Fruit fly (Drosophila melanogaster) whole organism, embryonic: ENCODE results near the gene CG4576.

Experiments used
- CG10209 ChIP-seq: fragments of 200-800 bp; sonication (Bioruptor generic); optimal IDR thresholded peaks from 3 replicates; lab custom pipeline; 2017; ENCODE audit warnings: missing biosample characterization, mild to moderate bottlenecking, missing genetic modification characterization, missing genetic modification reagents
- CG10274 ChIP-seq: fragments of 200-800 bp; sonication (Bioruptor generic); optimal IDR thresholded peaks from 3 replicates; lab custom pipeline; 2017; ENCODE audit warnings: missing biosample characterization, mild to moderate bottlenecking, missing genetic modification characterization
- CG11695 ChIP-seq: fragments of 200-800 bp; sonication (Bioruptor generic); IDR thresholded peaks from 3 replicates; pipeline ENCODE4 v1.3.6; 2022; ENCODE audit warnings: missing biosample characterization, missing genetic modification characterization
- CG12155 ChIP-seq: fragments of 200-800 bp; sonication (Bioruptor generic); optimal IDR thresholded peaks from 3 replicates; lab custom pipeline; 2016; ENCODE audit warnings: missing biosample characterization, missing genetic modification characterization
- CG1233 ChIP-seq: fragments of 200-800 bp; sonication (Bioruptor generic); optimal IDR thresholded peaks from 4 replicates; lab custom pipeline; 2018; ENCODE audit warnings: missing biosample characterization, mild to moderate bottlenecking, missing genetic modification characterization
- CG13894 ChIP-seq: fragments of 200-800 bp; sonication (Bioruptor generic); optimal IDR thresholded peaks from 3 replicates; lab custom pipeline; 2018; ENCODE audit warnings: missing biosample characterization, mild to moderate bottlenecking, missing genetic modification characterization, moderate library complexity
- CG14014 ChIP-seq: fragments of 200-800 bp; sonication (Bioruptor generic); IDR thresholded peaks from 2 replicates; pipeline ENCODE4 v1.3.6; 2022; ENCODE audit warnings: missing biosample characterization, missing genetic modification characterization
- CG15601 ChIP-seq: fragments of 200-800 bp; sonication (Bioruptor generic); optimal IDR thresholded peaks from 3 replicates; lab custom pipeline; 2019; ENCODE audit warnings: missing biosample characterization, mild to moderate bottlenecking, missing genetic modification characterization, moderate library complexity
- CG15696 ChIP-seq: fragments of 200-800 bp; sonication (Bioruptor generic); optimal IDR thresholded peaks from 2 replicates; lab custom pipeline; 2019; ENCODE audit warnings: missing biosample characterization, mild to moderate bottlenecking, missing genetic modification characterization, moderate library complexity
- CG1602 ChIP-seq: fragments of 200-800 bp; sonication (Bioruptor generic); optimal IDR thresholded peaks from 3 replicates; lab custom pipeline; 2016; ENCODE audit warnings: missing biosample characterization, missing genetic modification characterization
- CG16813 ChIP-seq: fragments of 200-800 bp; sonication (Bioruptor generic); IDR thresholded peaks from 3 replicates; pipeline ENCODE4 v1.3.6; 2022; ENCODE audit warnings: missing biosample characterization, missing genetic modification characterization; ENCODE audit not compliant: partially characterized antibody
- CG17912 ChIP-seq: fragments of 200-800 bp; sonication (Bioruptor generic); optimal IDR thresholded peaks from 2 replicates; lab custom pipeline; 2018; ENCODE audit warnings: missing biosample characterization, mild to moderate bottlenecking, missing genetic modification characterization
- CG1792 ChIP-seq: fragments of 200-800 bp; sonication (Bioruptor generic); optimal IDR thresholded peaks from 2 replicates; lab custom pipeline; 2016; ENCODE audit warnings: missing biosample characterization, missing genetic modification characterization
- CG2116 ChIP-seq: fragments of 200-800 bp; sonication (Bioruptor generic); optimal IDR thresholded peaks from 3 replicates; lab custom pipeline; 2018; ENCODE audit warnings: missing biosample characterization, mild to moderate bottlenecking, missing genetic modification characterization
- CG2129 ChIP-seq: fragments of 200-800 bp; sonication (Bioruptor generic); IDR thresholded peaks from 2 replicates; pipeline ENCODE4 v1.3.6; 2022; ENCODE audit warnings: missing biosample characterization, missing genetic modification characterization; ENCODE audit not compliant: partially characterized antibody
- CG31388 ChIP-seq: fragments of 200-800 bp; sonication (Bioruptor generic); optimal IDR thresholded peaks from 2 replicates; lab custom pipeline; 2016; ENCODE audit warnings: missing biosample characterization, missing genetic modification characterization
- CG31441 ChIP-seq: fragments of 200-800 bp; sonication (Bioruptor generic); IDR thresholded peaks from 2 replicates; pipeline ENCODE4 v1.3.6; 2022; ENCODE audit warnings: missing biosample characterization, missing genetic modification characterization
- CG3163 ChIP-seq: fragments of 200-800 bp; sonication (Bioruptor generic); optimal IDR thresholded peaks from 3 replicates; lab custom pipeline; 2016; ENCODE audit warnings: missing biosample characterization, missing genetic modification characterization
- CG6765 ChIP-seq: fragments of 200-800 bp; sonication (Bioruptor generic); optimal IDR thresholded peaks from 3 replicates; lab custom pipeline; 2017; ENCODE audit warnings: missing biosample characterization, mild to moderate bottlenecking, missing genetic modification characterization
- CG6854 ChIP-seq: fragments of 200-800 bp; sonication (Bioruptor generic); optimal IDR thresholded peaks from 3 replicates; lab custom pipeline; 2017; ENCODE audit warnings: missing biosample characterization, mild to moderate bottlenecking, missing genetic modification characterization
- CG7556 ChIP-seq: fragments of 200-800 bp; sonication (Bioruptor generic); optimal IDR thresholded peaks from 2 replicates; lab custom pipeline; 2017; ENCODE audit warnings: missing biosample characterization, mild to moderate bottlenecking, missing genetic modification characterization
- CG8388 ChIP-seq: fragments of 200-800 bp; sonication (Bioruptor generic); optimal IDR thresholded peaks from 2 replicates; lab custom pipeline; 2019; ENCODE audit warnings: missing biosample characterization, mild to moderate bottlenecking, missing genetic modification characterization, moderate library complexity
- CG9215 ChIP-seq: fragments of 200-800 bp; sonication (Bioruptor generic); IDR thresholded peaks from 2 replicates; pipeline ENCODE4 v1.3.6; 2022; ENCODE audit warnings: missing biosample characterization, missing genetic modification characterization
- CTCF ChIP-seq: fragments of 200-800 bp; sonication (Bioruptor generic); optimal IDR thresholded peaks from 2 replicates; lab custom pipeline; 2017; ENCODE audit warnings: missing biosample characterization, mild to moderate bottlenecking, missing genetic modification characterization, moderate library complexity
- Dfd ChIP-seq, 2 experiments: fragments of >200 bp; optimal IDR thresholded peaks; 2 replicates each; lab custom pipeline; 2017; ENCODE audit warnings: missing biosample characterization in 2 of 2, missing genetic modification characterization in 2 of 2
- Kr ChIP-seq: fragments of 200-800 bp; sonication (Bioruptor generic); optimal IDR thresholded peaks from 2 replicates; lab custom pipeline; 2017; ENCODE audit warnings: missing biosample characterization, mild to moderate bottlenecking, missing genetic modification characterization
- Lpt ChIP-seq: fragments of >200 bp; optimal IDR thresholded peaks from 2 replicates; lab custom pipeline; 2018; ENCODE audit warnings: missing biosample characterization, missing genetic modification characterization
- MTF-1 ChIP-seq: fragments of 200-800 bp; sonication (Bioruptor generic); optimal IDR thresholded peaks from 2 replicates; lab custom pipeline; 2018; ENCODE audit warnings: missing biosample characterization, mild to moderate bottlenecking, missing genetic modification characterization, borderline replicate concordance
- Max ChIP-seq: fragments of 200-800 bp; sonication (Bioruptor generic); optimal IDR thresholded peaks from 2 replicates; lab custom pipeline; 2016; ENCODE audit warnings: missing biosample characterization, mild to moderate bottlenecking, missing genetic modification characterization
- Med ChIP-seq: fragments of 200-800 bp; sonication (Bioruptor generic); peaks from one replicate; lab custom pipeline; 2016; ENCODE audit warnings: missing biosample characterization, missing genetic modification characterization, mild to moderate bottlenecking, inconsistent platforms, moderate library complexity
- Meics ChIP-seq: fragments of 200-800 bp; sonication (Bioruptor generic); optimal IDR thresholded peaks from 2 replicates; lab custom pipeline; 2017; ENCODE audit warnings: missing biosample characterization, mild to moderate bottlenecking, missing genetic modification characterization
- NC2α ChIP-seq: fragments of 200-800 bp; sonication (Bioruptor generic); optimal IDR thresholded peaks from 2 replicates; lab custom pipeline; 2016; ENCODE audit warnings: missing biosample characterization, missing genetic modification characterization
- NC2β ChIP-seq: fragments of 200-800 bp; sonication (Bioruptor generic); optimal IDR thresholded peaks from 2 replicates; lab custom pipeline; 2016; ENCODE audit warnings: missing biosample characterization, missing genetic modification characterization
- Sry-δ ChIP-seq: fragments of 200-800 bp; sonication (Bioruptor generic); optimal IDR thresholded peaks from 2 replicates; lab custom pipeline; 2016; ENCODE audit warnings: missing biosample characterization, missing genetic modification characterization
- Ssrp ChIP-seq: fragments of 200-800 bp; sonication (Bioruptor generic); optimal IDR thresholded peaks from 2 replicates; lab custom pipeline; 2018; ENCODE audit warnings: missing biosample characterization, mild to moderate bottlenecking, missing genetic modification characterization, moderate library complexity
- ab ChIP-seq: fragments of 200-800 bp; sonication (Bioruptor generic); optimal IDR thresholded peaks from 2 replicates; lab custom pipeline; 2016; ENCODE audit warnings: missing biosample characterization, missing genetic modification characterization
- abd-A ChIP-seq: fragments of 200-800 bp; sonication (Bioruptor generic); optimal IDR thresholded peaks from 3 replicates; lab custom pipeline; 2019; ENCODE audit warnings: missing biosample characterization, mild to moderate bottlenecking, missing genetic modification characterization, moderate library complexity
- ac ChIP-seq: fragments of 200-800 bp; sonication (Bioruptor generic); optimal IDR thresholded peaks from 3 replicates; lab custom pipeline; 2017; ENCODE audit warnings: missing biosample characterization, mild to moderate bottlenecking, missing genetic modification characterization
- danr ChIP-seq: fragments of 200-800 bp; sonication (Bioruptor generic); IDR thresholded peaks from 2 replicates; pipeline ENCODE4 v1.3.6; 2022; ENCODE audit warnings: missing biosample characterization, missing genetic modification characterization
- dimm ChIP-seq: fragments of 200-800 bp; sonication (Bioruptor generic); IDR thresholded peaks from 2 replicates; pipeline ENCODE4 v1.3.6; 2022; ENCODE audit warnings: missing biosample characterization, missing genetic modification characterization
- fru ChIP-seq: fragments of >200 bp; optimal IDR thresholded peaks from 2 replicates; lab custom pipeline; 2017
- gro ChIP-seq: fragments of 200-800 bp; sonication (Bioruptor generic); optimal IDR thresholded peaks from 2 replicates; lab custom pipeline; 2016; ENCODE audit warnings: missing biosample characterization, missing genetic modification characterization
- her ChIP-seq: fragments of 200-800 bp; sonication (Bioruptor generic); optimal IDR thresholded peaks from 2 replicates; lab custom pipeline; 2016; ENCODE audit warnings: missing biosample characterization, missing genetic modification characterization
- jigr1 ChIP-seq: fragments of 200-800 bp; sonication (Bioruptor generic); IDR thresholded peaks from 3 replicates; pipeline ENCODE4 v1.3.6; 2022; ENCODE audit warnings: missing biosample characterization, missing genetic modification characterization
- pho ChIP-seq: fragments of 200-800 bp; sonication (Bioruptor generic); optimal IDR thresholded peaks from 2 replicates; lab custom pipeline; 2016; ENCODE audit warnings: missing biosample characterization, missing genetic modification characterization
- phol ChIP-seq: fragments of 200-800 bp; sonication (Bioruptor generic); optimal IDR thresholded peaks from 3 replicates; lab custom pipeline; 2018; ENCODE audit warnings: missing biosample characterization, mild to moderate bottlenecking, missing genetic modification characterization, moderate library complexity
- salm ChIP-seq: fragments of 200-800 bp; sonication (Bioruptor generic); optimal IDR thresholded peaks from 2 replicates; lab custom pipeline; 2018; ENCODE audit warnings: missing biosample characterization, mild to moderate bottlenecking, missing genetic modification characterization
- schlank ChIP-seq: fragments of 200-800 bp; sonication (Bioruptor generic); optimal IDR thresholded peaks from 2 replicates; lab custom pipeline; 2018; ENCODE audit warnings: missing biosample characterization, mild to moderate bottlenecking, missing genetic modification characterization
- scrt ChIP-seq: fragments of 200-800 bp; sonication (Bioruptor generic); optimal IDR thresholded peaks from 2 replicates; lab custom pipeline; 2018; ENCODE audit warnings: missing biosample characterization, mild to moderate bottlenecking, missing genetic modification characterization, moderate library complexity
- sens-2 ChIP-seq: fragments of 200-800 bp; sonication (Bioruptor generic); IDR thresholded peaks from 2 replicates; pipeline ENCODE4 v1.3.6; 2022; ENCODE audit warnings: missing biosample characterization, missing genetic modification characterization
- sob ChIP-seq: fragments of 200-800 bp; sonication (Bioruptor generic); IDR thresholded peaks from 2 replicates; pipeline ENCODE4 v1.3.6; 2022; ENCODE audit warnings: missing biosample characterization, missing genetic modification characterization
- wdn ChIP-seq: fragments of 200-800 bp; sonication (Bioruptor generic); IDR thresholded peaks from 2 replicates; pipeline ENCODE4 v1.3.6; 2022; ENCODE audit warnings: missing biosample characterization, missing genetic modification characterization

The CG4576 gene

DNA sequence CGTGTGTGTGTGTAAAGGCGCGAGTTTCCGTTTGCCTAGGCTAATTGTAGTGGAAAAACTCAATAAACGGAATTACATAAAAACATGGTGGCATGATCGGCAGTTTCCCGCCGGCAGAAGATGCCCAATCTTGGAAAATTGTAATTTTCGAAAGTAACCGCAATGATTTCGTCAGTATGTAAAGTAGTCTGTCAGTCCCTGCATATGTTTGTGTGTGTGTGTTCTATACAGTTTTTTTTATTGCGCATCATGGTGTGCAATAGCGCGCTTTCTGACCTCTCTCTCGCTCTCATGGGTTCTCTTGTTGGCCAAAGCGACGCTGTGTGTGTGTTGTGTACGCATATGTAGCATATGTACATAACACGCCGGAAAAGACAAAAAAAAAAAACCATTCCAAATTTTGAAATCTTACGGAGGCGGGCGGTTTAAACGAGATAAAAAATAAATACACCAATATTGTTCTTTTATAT lies 31.3 kb upstream of the CG4576 start (continued):
- TF ChIP-seq ab (GFP tag; lab: Kevin White, UChicago) (no peak), Meics (peak; percentile 48), MTF-1 (GFP tag; lab: Kevin White, UChicago) (peak; percentile 51), sob (peak; percentile 59), CG16813 (GFP tag; lab: Robert Waterston, UW) (no peak), CG10274 (GFP tag; lab: Kevin White, UChicago) (no peak), CG11695 (GFP tag; lab: Robert Waterston, UW) (0 out of 3 replicates have a peak, but pooled peaks have one; percentile 56), NC2α (GFP tag; lab: Kevin White, UChicago) (peak; percentile 61), CG1233 (peak; percentile 49), CG31388 (GFP tag; lab: Kevin White, UChicago) (no peak), fru (lab: Kevin White, UChicago) (no peak), CG7556 (no peak), jigr1 (no peak), Sry-δ (GFP tag; lab: Kevin White, UChicago) (peak; percentile 8), CG17912 (GFP tag; lab: Kevin White, UChicago) (peak; percentile 71), sens-2 (GFP tag; lab: Robert Waterston, UW) (no peak), ac (no peak), CG13894 (tag; lab: Kevin White, UChicago) (peak; percentile 29), CG3163 (GFP tag; lab: Kevin White, UChicago) (no peak), salm (tag; lab: Kevin White, UChicago) (no peak), phol (tag; lab: Kevin White, UChicago) (peak; percentile 21), CG1602 (GFP tag; lab: Kevin White, UChicago) (peak; percentile 5), gro (GFP tag; lab: Kevin White, UChicago) (peak; percentile 55), Lpt (GFP tag; lab: Kevin White, UChicago) (no peak), Dfd (GFP tag; optimal IDR thresholded peaks at IDR 0.05; lab: Kevin White, UChicago) (no peak), CG31441 (no peak), CG1792 (GFP tag; lab: Kevin White, UChicago) (peak; percentile 3), CG2116 (peak; percentile 46), CG15696 (tag; lab: Kevin White, UChicago) (peak; percentile 6), abd-A (tag; lab: Kevin White, UChicago) (no peak), danr (GFP tag; lab: Robert Waterston, UW) (no peak), CG14014 (peak; percentile 69; the same call in 1 of the 2 replicates), CTCF (GFP tag; lab: Kevin White, UChicago) (no peak), Ssrp (tag; lab: Kevin White, UChicago) (no peak), pho (peak; percentile 73), CG2129 (GFP tag; lab: Robert Waterston, UW) (no peak), her (GFP tag; lab: Kevin White, UChicago) (peak; percentile 32), schlank (tag; lab: Kevin White, UChicago) (peak; percentile 13), scrt (GFP tag; lab: Kevin White, UChicago) (no peak), CG6765 (no peak), NC2β (GFP tag; lab: Kevin White, UChicago) (no peak), wdn (no peak), Med (peak; percentile 86), CG9215 (GFP tag; lab: Robert Waterston, UW) (no peak), dimm (GFP tag; lab: Robert Waterston, UW) (no peak), CG12155 (GFP tag; lab: Kevin White, UChicago) (peak; percentile 5), CG10209 (GFP tag; lab: Kevin White, UChicago) (no peak), Max (GFP tag; lab: Kevin White, UChicago) (peak; percentile 50), CG8388 (GFP tag; lab: Kevin White, UChicago) (peak; percentile 2), Kr (GFP tag; lab: Kevin White, UChicago) (no peak), CG15601 (tag; lab: Kevin White, UChicago) (peak; percentile 47), CG6854 (no peak)
